Worm (Caenorhabditis elegans): ENCODE measurements around the gene col-164.

The col-164 gene

DNA sequence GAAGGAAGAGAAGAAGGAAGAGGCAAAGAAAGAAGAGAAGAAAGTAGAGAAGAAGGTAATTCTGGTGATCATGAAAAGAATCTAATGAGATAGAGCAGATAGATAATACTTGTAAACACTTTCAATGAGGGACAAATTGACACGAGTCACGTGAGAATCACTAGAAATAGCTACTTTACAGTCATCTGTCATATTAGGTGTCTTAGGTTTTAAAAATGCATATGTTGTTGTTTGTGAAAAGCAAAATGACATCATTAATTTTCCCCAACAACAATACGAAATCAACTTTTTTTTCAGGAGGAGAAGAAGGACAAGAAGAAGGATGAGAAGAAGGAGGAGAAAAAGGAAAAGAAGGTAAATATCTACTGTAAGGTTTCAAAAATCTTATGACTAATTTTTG, 18.1 kb upstream of the col-164 start:
- TF ChIP-seq F37D6.2 (tag; optimal IDR thresholded peaks at IDR 0.05) (no peak), ceh-20 (GFP tag; IDR thresholded peaks at IDR 0.05) (no peak), mdl-1 (tag; optimal IDR thresholded peaks at IDR 0.05) (no peak), nhr-41 (GFP tag; IDR thresholded peaks at IDR 0.05) (no peak), nhr-28 (tag; optimal IDR thresholded peaks at IDR 0.05) (no peak), lsy-2 (tag; optimal IDR thresholded peaks at IDR 0.05) (no peak), aly-2 (tag; optimal IDR thresholded peaks at IDR 0.05) (no peak), arid-1 (GFP tag; conservative IDR thresholded peaks at IDR 0.05) (no peak), mes-2 (tag; optimal IDR thresholded peaks at IDR 0.05; ENCODE audit: poor library complexity, severe bottlenecking) (no peak), hlh-30 (tag; optimal IDR thresholded peaks at IDR 0.05; ENCODE audit: insufficient read depth) (peak; percentile 30), lin-39 (tag; optimal IDR thresholded peaks at IDR 0.05) (no peak), unc-62 (GFP tag; optimal IDR thresholded peaks at IDR 0.05 in 1 of 2) (peak in 1 of 2 experiments; percentile 36), unc-62 (tag; optimal IDR thresholded peaks at IDR 0.05) (no peak), daf-8 (GFP tag; IDR thresholded peaks at IDR 0.05) (no peak)

DNA sequence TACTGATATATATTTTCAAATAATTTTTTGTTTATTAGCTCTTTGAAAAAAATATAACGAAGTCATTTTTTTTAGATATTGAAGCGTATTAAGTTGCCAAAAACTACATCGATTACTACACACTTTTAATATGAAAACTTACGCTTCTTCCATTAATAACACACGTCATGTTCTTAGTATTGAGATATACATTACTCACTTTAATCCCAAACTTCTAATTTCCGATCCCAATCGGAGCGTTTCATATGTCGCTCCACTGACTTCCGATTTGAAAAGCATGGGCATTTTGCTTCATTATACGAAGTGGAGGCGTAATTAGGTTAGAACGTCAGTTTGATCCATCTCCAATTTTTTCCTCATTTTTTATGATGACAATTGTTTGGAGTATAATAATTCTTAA, 14.4 kb upstream of the col-164 start:
- no peak for TF ChIP-seq ama-1 (optimal IDR thresholded peaks at IDR 0.05)
- no peak for TF ChIP-seq duxl-1 (tag; optimal IDR thresholded peaks at IDR 0.05; ENCODE audit: poor library complexity)
- peak; percentile 89 for TF ChIP-seq aha-1 (tag)

DNA sequence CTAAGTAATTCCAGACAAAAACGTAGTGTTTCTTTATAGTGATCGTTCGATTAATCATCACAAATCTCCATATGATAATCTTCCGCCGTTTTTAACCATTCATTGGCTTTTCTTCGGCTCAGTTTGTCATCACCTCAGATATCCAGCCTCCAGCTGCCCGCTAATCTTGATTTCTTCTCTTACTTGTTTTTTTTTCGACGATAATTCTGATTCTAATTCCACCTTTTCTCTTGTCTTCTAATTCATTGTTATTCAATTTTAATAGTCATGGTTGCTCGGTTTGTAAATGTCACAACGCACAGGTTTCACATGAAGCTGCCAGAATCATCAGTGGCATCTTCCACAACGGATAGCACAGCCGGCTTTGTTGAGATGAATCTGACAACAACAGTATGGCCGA, 13.7 kb upstream of the col-164 start, which contains the start of gene F49H12.4:
Gene F49H12.4 (plus strand): TSS at position 301 of the 400 bp plus-strand sequence.
- TF ChIP-seq aha-1 (tag) (peak; percentile 44), ceh-62 (tag; optimal IDR thresholded peaks at IDR 0.05) (no peak)

DNA sequence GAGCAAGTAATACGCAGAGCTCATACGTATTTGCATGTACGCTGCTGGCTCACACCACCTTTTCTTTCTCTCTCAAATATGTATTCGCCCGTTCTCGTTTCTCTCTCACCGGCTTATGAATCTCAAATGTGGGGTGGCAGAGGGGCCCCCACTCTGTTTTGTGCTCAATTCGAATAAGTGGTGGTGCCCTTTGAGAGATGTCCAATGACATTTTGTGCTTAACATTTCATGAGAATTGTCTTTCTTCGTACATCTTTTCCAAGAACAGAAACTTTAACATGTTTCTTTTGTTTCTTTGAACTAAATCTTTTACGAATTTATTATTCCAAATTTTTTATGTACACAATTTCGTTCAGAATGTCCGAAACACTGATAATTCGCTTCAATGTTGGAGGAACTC, 9.2 kb upstream of the col-164 start, which contains the start of gene F49H12.3:
Gene F49H12.3 (plus strand): TSS at position 357 of the 400 bp plus-strand sequence.
- TF ChIP-seq Y48G9A.11 (GFP tag; IDR thresholded peaks at IDR 0.05) (no peak), nhr-48 (tag; optimal IDR thresholded peaks at IDR 0.05) (no peak), aha-1 (tag) (peak; percentile 70), F37D6.2 (tag; optimal IDR thresholded peaks at IDR 0.05) (no peak)

DNA sequence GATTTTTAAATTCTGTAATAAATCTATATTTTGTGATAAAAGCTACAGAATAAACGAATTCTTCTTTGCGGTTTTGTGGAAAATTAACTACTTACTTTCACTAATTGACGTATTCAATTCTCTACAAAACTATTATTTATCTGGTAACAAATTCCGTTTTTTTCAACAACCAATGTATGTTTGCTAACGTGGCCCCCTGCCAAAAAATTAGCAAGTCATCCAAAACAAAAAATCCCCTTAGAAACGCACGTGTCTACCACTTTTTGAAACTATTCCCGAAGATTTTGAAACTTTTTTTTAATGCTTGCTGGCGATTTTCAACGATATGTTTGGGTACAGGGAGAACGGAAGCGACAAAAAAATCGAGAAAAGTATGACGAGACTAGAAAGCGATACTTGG, 8.3 kb upstream of the col-164 start, which contains the start of gene F49H12.2:
Gene F49H12.2 (plus strand): TSS at position 301 of the 400 bp plus-strand sequence.
- TF ChIP-seq Y5F2A.4 (GFP tag; optimal IDR thresholded peaks at IDR 0.05) (no peak), snpc-1.2 (GFP tag; IDR thresholded peaks at IDR 0.05) (no peak), aha-1 (tag) (peak; percentile 62), R02D3.7 (tag; optimal IDR thresholded peaks at IDR 0.05) (no peak), ceh-28 (tag; optimal IDR thresholded peaks at IDR 0.05) (no peak), lin-13 (GFP tag; optimal IDR thresholded peaks at IDR 0.05) (no peak)

DNA sequence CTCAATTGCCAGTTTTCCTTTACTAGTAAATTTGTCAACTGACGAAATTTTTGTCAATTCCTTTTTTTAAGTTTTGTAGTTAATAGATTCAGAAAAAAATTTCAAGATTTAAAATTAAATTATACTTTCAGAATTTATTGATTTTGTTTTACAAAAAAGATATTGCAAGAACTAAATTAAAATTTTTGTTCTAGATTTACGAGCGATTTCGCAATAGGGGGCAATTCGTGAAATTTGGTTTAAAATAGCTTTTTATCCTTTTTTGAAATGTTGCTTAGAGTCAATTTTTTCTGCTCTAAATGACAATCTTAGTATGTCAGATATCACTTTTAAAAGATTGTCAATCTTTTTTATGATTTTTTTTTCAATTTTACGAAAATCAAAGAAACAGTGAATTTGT, 7.8 kb upstream of the col-164 start:
- no peak for TF ChIP-seq ceh-82 (tag; optimal IDR thresholded peaks at IDR 0.05)
- TF ChIP-seq dmd-9 (GFP tag; IDR thresholded peaks at IDR 0.05): no peak
- no peak for TF ChIP-seq Y75B8A.6 (GFP tag; IDR thresholded peaks at IDR 0.05)
- no peak for TF ChIP-seq rbr-2 (tag; optimal IDR thresholded peaks at IDR 0.05)
- TF ChIP-seq nhr-42 (GFP tag; IDR thresholded peaks at IDR 0.05): no peak
- TF ChIP-seq ceh-32 (tag; optimal IDR thresholded peaks at IDR 0.05; ENCODE audit: poor library complexity): no peak
- no peak for TF ChIP-seq unc-39 (tag; optimal IDR thresholded peaks at IDR 0.05)
- TF ChIP-seq lir-3 (tag; optimal IDR thresholded peaks at IDR 0.05): no peak
- TF ChIP-seq tag-97 (GFP tag; IDR thresholded peaks at IDR 0.05): no peak
- TF ChIP-seq nhr-77 (tag; optimal IDR thresholded peaks at IDR 0.05): no peak
- TF ChIP-seq aha-1 (tag): no peak
- no peak for TF ChIP-seq tra-1 (GFP tag; IDR thresholded peaks at IDR 0.05)
- no peak for TF ChIP-seq unc-62 (GFP tag; optimal IDR thresholded peaks at IDR 0.05 in 1 of 2)
- no peak for TF ChIP-seq unc-62 (tag; optimal IDR thresholded peaks at IDR 0.05)
- TF ChIP-seq unc-130 (GFP tag; optimal IDR thresholded peaks at IDR 0.05): no peak
- TF ChIP-seq daf-8 (GFP tag; IDR thresholded peaks at IDR 0.05): no peak
- TF ChIP-seq F37D6.2 (tag; optimal IDR thresholded peaks at IDR 0.05): no peak
